Worm (Caenorhabditis elegans): ENCODE measurements around the gene mrps-12.

The mrps-12 gene

ce11 chrV:20802906-20803305 is 35.0 kb upstream of the mrps-12 start, which contains the start of gene Y44A6D.5:
Gene Y44A6D.5, minus strand, starts transcription at chrV:20803006.
- no peak for TF ChIP-seq nhr-76 (tag; optimal IDR thresholded peaks at IDR 0.05)
- no peak for TF ChIP-seq nhr-12 (tag; optimal IDR thresholded peaks at IDR 0.05)
- TF ChIP-seq unc-62 (GFP tag; optimal IDR thresholded peaks at IDR 0.05): no peak

DNA sequence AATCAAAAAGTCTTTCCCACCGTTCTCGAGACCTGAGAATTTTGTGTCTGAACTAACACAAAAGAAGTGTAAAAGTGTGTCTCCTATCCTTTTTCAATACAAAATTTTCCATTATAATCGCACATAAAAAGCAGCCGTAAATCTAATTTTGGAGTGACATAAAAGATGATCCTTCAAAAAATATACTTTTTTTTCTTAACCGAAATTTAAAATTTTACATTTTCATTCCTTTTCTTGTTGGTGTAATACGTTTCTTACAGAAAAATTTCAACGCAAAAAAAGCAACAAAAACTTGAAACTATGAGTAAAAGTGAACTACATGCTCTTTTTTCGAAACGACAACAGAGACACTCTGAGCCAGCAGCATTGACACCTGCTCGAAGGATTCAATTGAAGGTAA is 30.8 kb upstream of the mrps-12 start, which contains the start of gene Y44A6D.6:
Gene Y44A6D.6, plus strand, starts transcription at position 301 of the 400 bp plus-strand sequence.
- TF ChIP-seq mls-2 (tag; optimal IDR thresholded peaks at IDR 0.05) (no peak), lsy-2 (tag; optimal IDR thresholded peaks at IDR 0.05) (no peak)

DNA sequence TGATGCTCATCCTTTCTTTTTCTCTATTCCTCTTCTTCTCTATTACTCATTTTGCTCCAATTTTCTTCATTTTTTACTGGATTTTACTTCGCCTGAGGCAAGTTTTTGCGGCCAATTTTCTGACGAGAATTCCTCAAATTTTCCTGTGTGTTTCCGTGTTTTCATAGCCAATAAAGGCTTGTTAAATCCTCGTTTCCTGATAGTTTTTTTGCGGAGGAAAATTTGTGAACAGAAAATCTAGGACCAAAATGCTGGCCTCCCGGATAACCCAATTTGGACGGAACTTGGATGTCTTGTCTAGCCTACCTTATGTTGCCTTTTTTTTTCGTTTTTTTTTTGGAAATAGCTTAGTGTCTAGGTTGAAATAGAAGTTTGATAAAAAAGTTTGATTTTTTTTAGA is 24.2 kb upstream of the mrps-12 start:
- TF ChIP-seq cnd-1 (tag; optimal IDR thresholded peaks at IDR 0.05): no peak
- TF ChIP-seq M03D4.4 (tag; optimal IDR thresholded peaks at IDR 0.05): no peak
- no peak for TF ChIP-seq hlh-1 (tag; optimal IDR thresholded peaks at IDR 0.05)
- no peak for TF ChIP-seq mls-2 (tag; optimal IDR thresholded peaks at IDR 0.05)

DNA sequence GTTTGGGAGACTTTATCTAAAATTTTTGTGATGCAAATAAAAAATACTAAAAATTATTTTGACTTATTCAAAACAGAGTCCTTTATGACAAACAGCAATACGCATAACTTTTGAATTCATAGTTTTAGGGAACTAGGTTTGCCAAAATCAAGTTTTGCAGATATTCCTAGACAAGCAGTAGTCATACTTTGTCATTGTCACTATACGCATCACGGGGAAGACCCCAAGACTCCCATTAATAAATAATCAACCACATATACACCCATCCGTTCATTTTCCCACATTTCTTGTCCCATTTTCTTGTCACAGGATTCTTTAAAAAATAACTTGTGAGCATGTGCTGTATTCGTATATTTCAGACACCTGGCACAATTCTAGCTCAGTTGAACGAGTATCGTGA is 23.5 kb upstream of the mrps-12 start, which contains the start of gene Y44A6D.7:
Gene Y44A6D.7, plus strand, starts transcription at position 301 of the 400 bp plus-strand sequence.
- TF ChIP-seq flh-1 (GFP tag; optimal IDR thresholded peaks at IDR 0.05): no peak
- TF ChIP-seq bed-3 (GFP tag; optimal IDR thresholded peaks at IDR 0.05): no peak
- TF ChIP-seq ztf-11 (tag; optimal IDR thresholded peaks at IDR 0.05): no peak
- no peak for TF ChIP-seq sem-2 (GFP tag; optimal IDR thresholded peaks at IDR 0.05)
- TF ChIP-seq drap-1 (GFP tag; optimal IDR thresholded peaks at IDR 0.05): no peak
- TF ChIP-seq mls-2 (tag; optimal IDR thresholded peaks at IDR 0.05): no peak
- TF ChIP-seq zip-8 (tag; optimal IDR thresholded peaks at IDR 0.05): no peak
- no peak for TF ChIP-seq tbx-8 (GFP tag; optimal IDR thresholded peaks at IDR 0.05)
- TF ChIP-seq ham-2 (GFP tag; optimal IDR thresholded peaks at IDR 0.05): no peak
- TF ChIP-seq ces-1 (GFP tag; optimal IDR thresholded peaks at IDR 0.05): no peak

ce11 chrV:20815842-20816241 is 22.0 kb upstream of the mrps-12 start, which contains the start of gene sshk-1:
Gene sshk-1, plus strand, starts transcription at chrV:20816142.
- TF ChIP-seq M03D4.4 (tag; optimal IDR thresholded peaks at IDR 0.05): no peak

- TF ChIP-seq nhr-12 (tag; optimal IDR thresholded peaks at IDR 0.05) (no peak), ces-1 (GFP tag; optimal IDR thresholded peaks at IDR 0.05) (peak; percentile 19), flh-1 (GFP tag; optimal IDR thresholded peaks at IDR 0.05) (no peak), blmp-1 (tag; optimal IDR thresholded peaks at IDR 0.05) (peak; percentile 79), nhr-2 (tag; optimal IDR thresholded peaks at IDR 0.05) (no peak)
These were observed 17.8 kb upstream of the mrps-12 start, which contains the start of gene T03D8.6 for ce11 chrV:20820033-20820432. Gene T03D8.6, minus strand, starts transcription at chrV:20820330.

DNA sequence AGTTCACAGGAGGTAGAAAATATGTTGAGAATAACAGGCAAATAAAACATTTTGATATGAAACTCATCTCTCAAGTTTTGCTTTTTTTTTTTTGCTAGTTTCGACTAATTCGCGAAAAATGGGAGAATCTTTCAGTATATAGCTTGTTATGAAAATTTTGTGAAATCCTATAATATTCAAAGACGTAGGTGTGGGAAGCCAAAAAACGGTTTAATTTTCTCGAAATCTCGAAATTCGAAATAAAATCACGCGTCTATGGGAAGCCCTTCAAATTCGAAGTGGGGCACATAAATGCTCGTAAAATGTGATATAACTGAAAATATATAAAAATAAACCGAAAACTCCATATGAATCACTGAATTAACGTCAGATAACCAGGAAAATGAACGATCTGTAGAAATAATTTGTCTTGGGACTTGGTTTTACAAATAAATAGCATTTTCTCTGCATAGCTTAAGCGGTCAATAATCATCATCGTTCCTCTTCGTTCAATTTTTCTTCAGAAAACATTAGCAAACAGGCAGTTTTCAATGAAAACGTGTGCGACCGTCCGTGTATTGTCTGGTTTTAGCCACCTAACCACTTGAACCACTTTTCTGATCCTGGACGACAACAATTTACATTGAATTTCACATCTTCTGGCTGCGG is 12.8 kb upstream of the mrps-12 start, which contains the start of the genes gcy-22 and grl-14:
Gene gcy-22, minus strand, starts transcription at position 101 of the 648 bp plus-strand sequence.
Gene grl-14, plus strand, starts transcription at position 598 of the 648 bp plus-strand sequence.
- TF ChIP-seq ztf-11 (tag; optimal IDR thresholded peaks at IDR 0.05) (no peak), tbx-8 (GFP tag; optimal IDR thresholded peaks at IDR 0.05) (no peak), drap-1 (GFP tag; optimal IDR thresholded peaks at IDR 0.05) (no peak), mep-1 (tag; optimal IDR thresholded peaks at IDR 0.05) (no peak), unc-62 (GFP tag; optimal IDR thresholded peaks at IDR 0.05) (no peak), nhr-2 (tag; optimal IDR thresholded peaks at IDR 0.05) (no peak), elt-3 (tag; optimal IDR thresholded peaks at IDR 0.05) (no peak), nhr-76 (tag; optimal IDR thresholded peaks at IDR 0.05) (no peak)

DNA sequence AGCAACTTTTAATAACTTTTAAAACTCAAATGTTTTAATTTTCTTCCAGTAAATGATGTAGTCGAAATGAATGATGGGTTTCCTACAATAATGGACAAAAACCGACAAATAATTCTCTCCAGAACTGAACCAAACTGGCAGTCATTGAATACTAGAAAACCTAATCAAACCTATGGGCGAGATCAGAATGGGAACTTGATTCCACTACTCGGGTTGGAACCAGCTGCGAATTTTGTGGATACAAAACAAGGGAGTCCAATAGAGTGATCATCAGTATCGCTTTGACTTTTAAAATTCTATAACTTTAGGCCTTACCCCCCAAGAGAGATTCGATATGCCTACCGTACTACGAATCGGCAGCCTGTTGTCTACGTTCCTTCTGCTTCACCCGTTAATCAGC is 11.3 kb upstream of the mrps-12 start:
- no peak for TF ChIP-seq snpc-4 (tag; optimal IDR thresholded peaks at IDR 0.05)
- no peak for TF ChIP-seq sptf-1 (tag; optimal IDR thresholded peaks at IDR 0.05)
- TF ChIP-seq unc-120 (tag; optimal IDR thresholded peaks at IDR 0.05; ENCODE audit: poor library complexity, severe bottlenecking): no peak
- no peak for TF ChIP-seq elt-3 (tag; optimal IDR thresholded peaks at IDR 0.05)
- no peak for TF ChIP-seq lsy-2 (tag; optimal IDR thresholded peaks at IDR 0.05)
- no peak for TF ChIP-seq drap-1 (GFP tag; optimal IDR thresholded peaks at IDR 0.05)
- TF ChIP-seq mls-2 (tag; optimal IDR thresholded peaks at IDR 0.05): no peak
- no peak for TF ChIP-seq unc-62 (GFP tag; optimal IDR thresholded peaks at IDR 0.05)
- TF ChIP-seq ceh-83 (GFP tag; optimal IDR thresholded peaks at IDR 0.05): no peak
- TF ChIP-seq nhr-237 (tag; optimal IDR thresholded peaks at IDR 0.05): no peak
- no peak for TF ChIP-seq nhr-2 (tag; optimal IDR thresholded peaks at IDR 0.05)
